Fruit fly (Drosophila melanogaster): ENCODE data around the gene cutlet.

Gene cutlet

dm6 chr2L:3730182-3730975, 18.8 kb upstream of the cutlet start, which contains the start of gene CG10019:
Gene CG10019 (plus strand): TSS chr2L:3730466.
- TF ChIP-seq rib (GFP tag; IDR thresholded peaks at IDR 0.05): 0 out of 2 replicates have a peak, but pooled peaks have one; percentile 18
- TF ChIP-seq MBD-R2 (GFP tag; IDR thresholded peaks at IDR 0.05): no peak
- TF ChIP-seq CG13287 (GFP tag; IDR thresholded peaks at IDR 0.05; ENCODE audit: partially characterized antibody): peak; percentile 44; the same call in 1 of the 2 replicates
- peak; percentile 78 for TF ChIP-seq crol (GFP tag; IDR thresholded peaks at IDR 0.05)
- TF ChIP-seq tgo (GFP tag; IDR thresholded peaks at IDR 0.05): no peak
- TF ChIP-seq pb (GFP tag; optimal IDR thresholded peaks at IDR 0.05): no peak
- TF ChIP-seq Atf3 (GFP tag; optimal IDR thresholded peaks at IDR 0.05): no peak
- TF ChIP-seq caup (GFP tag; optimal IDR thresholded peaks at IDR 0.05; ENCODE audit: severe bottlenecking): peak; percentile 3
- TF ChIP-seq az2 (GFP tag; optimal IDR thresholded peaks at IDR 0.05): no peak
- no peak for TF ChIP-seq otp (GFP tag; IDR thresholded peaks at IDR 0.05)
- no peak for TF ChIP-seq psq (GFP tag; optimal IDR thresholded peaks at IDR 0.05)
- TF ChIP-seq CG11696 (GFP tag; IDR thresholded peaks at IDR 0.05): 0 out of 2 replicates have a peak, but pooled peaks have one; percentile 23
- TF ChIP-seq kni (GFP tag; optimal IDR thresholded peaks at IDR 0.05): no peak
- TF ChIP-seq sd (tag; optimal IDR thresholded peaks at IDR 0.05): peak; percentile 58
- TF ChIP-seq zen2 (GFP tag; IDR thresholded peaks at IDR 0.05; ENCODE audit: partially characterized antibody): 0 out of 3 replicates have a peak, but pooled peaks have one; percentile 30
- TF ChIP-seq sens (GFP tag): peak; percentile 75
- peak; percentile 75 for TF ChIP-seq Jarid2 (GFP tag; optimal IDR thresholded peaks at IDR 0.05)
- TF ChIP-seq Trl (optimal IDR thresholded peaks at IDR 0.05): peak; percentile 80 to 98
- no peak for TF ChIP-seq Trl (GFP tag; optimal IDR thresholded peaks at IDR 0.05)
- no peak for TF ChIP-seq B-H2 (GFP tag; optimal IDR thresholded peaks at IDR 0.05)
- no peak for TF ChIP-seq CG31224 (GFP tag; IDR thresholded peaks at IDR 0.05)
- TF ChIP-seq Med (GFP tag): peak; percentile 71
- TF ChIP-seq zfh1 (GFP tag; IDR thresholded peaks at IDR 0.05): no peak
- peak; percentile 19; the same call in 1 of the 2 replicates for TF ChIP-seq amos (GFP tag; IDR thresholded peaks at IDR 0.05; ENCODE audit: partially characterized antibody)
- TF ChIP-seq CG3163 (GFP tag; optimal IDR thresholded peaks at IDR 0.05): peak; percentile 98
- TF ChIP-seq Mad (GFP tag; optimal IDR thresholded peaks at IDR 0.05): no peak
- peak; percentile 26 for TF ChIP-seq Hand (GFP tag; optimal IDR thresholded peaks at IDR 0.05)
- peak; percentile 47 for TF ChIP-seq Deaf1 (tag; optimal IDR thresholded peaks at IDR 0.05)
- peak; percentile 61 for TF ChIP-seq Elba2 (GFP tag; optimal IDR thresholded peaks at IDR 0.05)
- TF ChIP-seq Dbx (GFP tag; IDR thresholded peaks at IDR 0.05): 0 out of 3 replicates have a peak, but pooled peaks have one; percentile 8
- TF ChIP-seq HLH4C (GFP tag; IDR thresholded peaks at IDR 0.05; ENCODE audit: partially characterized antibody): 0 out of 3 replicates have a peak, but pooled peaks have one; percentile 20
- TF ChIP-seq BEAF-32 (GFP tag; optimal IDR thresholded peaks at IDR 0.05): no peak
- no peak for TF ChIP-seq CG13296 (GFP tag; optimal IDR thresholded peaks at IDR 0.05)

- 0 out of 2 replicates have a peak, but pooled peaks have one; percentile 15 for TF ChIP-seq cas (GFP tag; IDR thresholded peaks at IDR 0.05)
- peak; percentile 94 for TF ChIP-seq scrt (GFP tag; optimal IDR thresholded peaks at IDR 0.05)
- no peak for TF ChIP-seq E2f1 (GFP tag; IDR thresholded peaks at IDR 0.05)
- no peak for TF ChIP-seq CG8478 (optimal IDR thresholded peaks at IDR 0.05)
- no peak for TF ChIP-seq CG14710 (tag; optimal IDR thresholded peaks at IDR 0.05)
- 0 out of 4 replicates have a peak, but pooled peaks have one; percentile 40 for TF ChIP-seq chinmo (GFP tag; IDR thresholded peaks at IDR 0.05; ENCODE audit: partially characterized antibody)
- TF ChIP-seq abd-A (tag; optimal IDR thresholded peaks at IDR 0.05): peak; percentile 70
- no peak for TF ChIP-seq CTCF (GFP tag; optimal IDR thresholded peaks at IDR 0.05)
- TF ChIP-seq CG10274 (GFP tag; optimal IDR thresholded peaks at IDR 0.05): peak; percentile 26
- TF ChIP-seq insv (GFP tag; optimal IDR thresholded peaks at IDR 0.05): no peak
- TF ChIP-seq kah (GFP tag; optimal IDR thresholded peaks at IDR 0.05): peak; percentile 41
- peak; percentile 4 for TF ChIP-seq CG18599 (GFP tag; optimal IDR thresholded peaks at IDR 0.05)
Measured at dm6 chr2L:3729635-3730034, 18.1 kb upstream of the cutlet start.

Data from whole organism, embryonic.